Worm (Caenorhabditis elegans) whole organism, L2 larva: Measurements from ENCODE around the gene C16C8.22.

ENCODE experiments used
- lsy-2 ChIP-seq, 2 experiments: fragments of 150-350 bp in 1 of 2; sonication (generic microtip) in 1 of 2; optimal IDR thresholded peaks; 2 replicates each; lab custom pipeline; 2014 to 2017; ENCODE audit warnings: missing biosample characterization in 2 of 2, missing genetic modification characterization in 2 of 2
- nhr-12 ChIP-seq: fragments of 150-350 bp; optimal IDR thresholded peaks from 2 replicates; lab custom pipeline; 2014; ENCODE audit warnings: missing biosample characterization, missing genetic modification characterization
- unc-62 ChIP-seq: fragments of 150-350 bp; optimal IDR thresholded peaks from 2 replicates; lab custom pipeline; 2014; ENCODE audit warnings: missing biosample characterization, missing genetic modification reagents, missing genetic modification characterization

DNA sequence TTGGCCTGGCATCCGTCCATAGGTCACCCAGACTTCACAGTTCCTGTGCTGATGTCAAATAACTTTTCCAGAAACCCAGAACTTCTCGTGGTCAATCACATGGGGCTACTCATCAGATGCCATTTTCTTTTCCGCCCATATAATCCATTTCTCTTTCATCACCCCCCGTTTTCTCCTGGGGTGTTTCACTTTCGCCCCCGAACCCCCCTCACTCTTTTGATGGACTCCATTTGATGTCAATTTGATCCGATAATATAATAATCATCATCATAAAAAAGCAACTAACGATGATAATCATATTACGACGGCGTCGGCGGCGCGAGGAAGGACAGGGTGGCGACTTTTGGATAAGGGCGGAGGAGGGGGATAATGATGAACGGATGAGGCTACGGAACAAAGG, 4.8 kb downstream of the C16C8.22 start:
- TF ChIP-seq nhr-12 (tag; lab: Kevin White, UChicago) (no peak), unc-62 (GFP tag; lab: Kevin White, UChicago) (no peak), lsy-2 (tag; optimal IDR thresholded peaks at IDR 0.05; lab: Kevin White, UChicago) (no peak)
